Worm (Caenorhabditis elegans): ENCODE results near the gene tbx-9.
"Not testable (repeated sequence)": the region's sequence is repeated elsewhere in the genome, so short reads cannot be mapped to it uniquely, and the experiment has no call there.

tbx-9 gene

DNA sequence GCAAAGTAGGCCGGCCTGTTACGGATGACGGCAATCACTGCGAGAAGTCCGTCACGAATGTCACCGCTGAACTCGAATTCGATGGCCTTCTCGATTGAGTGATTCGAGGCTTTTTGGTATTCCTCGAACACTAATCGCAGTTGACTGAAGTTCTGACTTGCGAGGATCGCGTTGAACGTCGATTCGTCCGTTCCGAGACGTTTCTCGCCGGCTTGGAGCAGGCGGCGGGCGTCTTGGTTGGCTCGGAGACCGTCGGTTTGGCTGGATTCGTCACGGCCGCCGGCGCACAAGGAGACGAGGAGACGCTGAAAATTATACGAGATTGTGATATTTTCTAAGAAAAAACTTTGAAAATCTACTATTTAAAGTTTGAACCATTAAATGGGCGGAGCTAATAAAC is 15.3 kb downstream of the tbx-9 start:
- TF ChIP-seq zip-4 (GFP tag; optimal IDR thresholded peaks at IDR 0.05) = no peak
- TF ChIP-seq fos-1 (tag; optimal IDR thresholded peaks at IDR 0.05) = no peak
- TF ChIP-seq unc-86 (tag; optimal IDR thresholded peaks at IDR 0.05) = no peak
- no peak for TF ChIP-seq nhr-84 (tag; optimal IDR thresholded peaks at IDR 0.05)
- no peak for TF ChIP-seq xbp-1 (tag; optimal IDR thresholded peaks at IDR 0.05)
- no peak for TF ChIP-seq egl-13 (tag; optimal IDR thresholded peaks at IDR 0.05)
- TF ChIP-seq mep-1 (tag; optimal IDR thresholded peaks at IDR 0.05) = no peak
- no peak for TF ChIP-seq C04F5.9 (tag; optimal IDR thresholded peaks at IDR 0.05)
- no peak for TF ChIP-seq ztf-11 (tag; optimal IDR thresholded peaks at IDR 0.05)
- TF ChIP-seq fkh-10 (GFP tag; optimal IDR thresholded peaks at IDR 0.05) = no peak
- TF ChIP-seq mdl-1 (tag; optimal IDR thresholded peaks at IDR 0.05) = no peak
- no peak for TF ChIP-seq nhr-76 (tag; optimal IDR thresholded peaks at IDR 0.05)
- no peak for TF ChIP-seq aha-1 (tag; optimal IDR thresholded peaks at IDR 0.05)
- TF ChIP-seq hlh-17 (GFP tag; optimal IDR thresholded peaks at IDR 0.05; ENCODE audit: borderline replicate concordance) = no peak
- no peak for TF ChIP-seq nhr-47 (tag; optimal IDR thresholded peaks at IDR 0.05)
- no peak for TF ChIP-seq nhr-77 (tag; optimal IDR thresholded peaks at IDR 0.05)
- TF ChIP-seq snu-23 (GFP tag; optimal IDR thresholded peaks at IDR 0.05) = no peak

DNA sequence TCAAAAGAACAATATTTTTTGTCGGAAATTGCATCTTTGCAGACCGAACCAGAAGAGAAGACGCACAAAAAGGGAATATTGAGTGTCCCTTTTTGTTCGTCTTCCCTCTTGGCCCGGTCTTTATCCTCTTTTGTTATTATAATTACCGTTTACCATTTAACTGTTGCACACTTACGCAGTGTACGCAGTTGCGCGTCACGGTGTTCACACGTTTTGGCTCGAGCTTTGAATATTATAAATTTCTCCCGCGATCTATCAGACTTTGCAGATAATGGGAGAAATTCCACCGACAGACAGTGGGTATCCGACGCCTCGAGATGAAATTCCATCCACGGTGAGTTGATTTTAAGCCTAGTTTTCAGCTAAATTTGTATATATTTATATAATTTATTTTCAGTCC is 20.9 kb downstream of the tbx-9 start, which contains the start of gene sas-7:
Gene sas-7, plus strand, starts transcription at position 232 of the 400 bp plus-strand sequence.
- no peak for TF ChIP-seq rnt-1 (tag; optimal IDR thresholded peaks at IDR 0.05)
- peak; percentile 35 to 81 for TF ChIP-seq lin-35 (GFP tag; optimal IDR thresholded peaks at IDR 0.05)
- TF ChIP-seq unc-30 (tag; optimal IDR thresholded peaks at IDR 0.05) = no peak
- peak; percentile 57 to 75 (median 65) for TF ChIP-seq dpl-1 (GFP tag; optimal IDR thresholded peaks at IDR 0.05)
- peak in 1 of 2 experiments; percentile 69 for TF ChIP-seq efl-1 (optimal IDR thresholded peaks at IDR 0.05)
- TF ChIP-seq efl-1 (GFP tag; optimal IDR thresholded peaks at IDR 0.05 in 1 of 2) = peak; percentile 78 to 97
- peak in 1 of 2 experiments; percentile 1 for TF ChIP-seq lsy-2 (tag; optimal IDR thresholded peaks at IDR 0.05)
- TF ChIP-seq blmp-1 (tag; optimal IDR thresholded peaks at IDR 0.05) = peak; percentile 22
- TF ChIP-seq pag-3 (tag; optimal IDR thresholded peaks at IDR 0.05; ENCODE audit: borderline replicate concordance, insufficient read depth) = no peak
- TF ChIP-seq F16B12.6 (tag; optimal IDR thresholded peaks at IDR 0.05) = peak; percentile 77

DNA sequence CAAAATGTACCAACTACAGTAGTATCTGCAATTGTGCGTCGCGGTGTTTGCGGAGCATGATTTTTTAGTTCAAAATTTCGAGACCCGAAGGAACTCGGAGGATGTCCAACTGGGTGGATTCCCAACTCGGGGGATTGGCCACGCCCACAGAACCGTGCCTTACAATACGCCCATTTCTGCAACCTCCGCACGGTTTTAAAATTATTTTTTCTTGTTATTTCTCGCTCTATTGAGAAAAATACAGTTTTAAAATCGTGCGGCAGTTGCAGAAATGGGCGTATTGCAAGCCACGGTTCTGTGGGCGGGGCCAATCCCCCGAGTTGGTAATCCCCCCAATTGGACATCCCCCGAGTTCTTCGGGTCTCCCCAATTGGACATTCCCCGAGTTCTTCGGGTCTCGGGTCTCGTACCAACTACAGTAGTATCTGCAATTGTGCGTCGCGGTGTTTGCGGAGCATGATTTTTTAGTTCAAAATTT is 21.4 kb downstream of the tbx-9 start:
- peak in 1 of 2 experiments; percentile 6 for TF ChIP-seq efl-1 (optimal IDR thresholded peaks at IDR 0.05)
- not testable (repeated sequence) for TF ChIP-seq efl-1 (GFP tag; optimal IDR thresholded peaks at IDR 0.05 in 1 of 2)

DNA sequence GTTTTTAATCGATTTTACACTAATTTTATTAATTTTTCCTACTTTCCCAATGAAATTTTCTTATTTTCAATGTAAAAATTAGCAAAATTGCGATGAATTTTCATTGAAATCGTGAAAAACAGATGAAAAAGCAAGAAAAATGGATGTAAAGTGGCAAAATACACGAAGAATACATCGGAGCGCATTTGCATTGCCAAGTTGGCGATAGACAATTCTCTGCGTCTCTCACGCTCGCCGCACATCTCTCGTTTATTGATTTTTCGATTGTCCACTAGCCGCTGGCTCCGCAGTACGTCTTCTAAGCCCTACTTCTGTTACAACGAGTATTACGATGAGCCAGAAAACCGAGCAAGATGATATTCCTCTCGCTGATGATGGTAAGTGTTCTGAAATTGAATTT is 22.9 kb downstream of the tbx-9 start, which contains the start of gene unc-69:
Gene unc-69, plus strand, starts transcription at position 185 of the 400 bp plus-strand sequence.
- no peak for TF ChIP-seq lin-13 (GFP tag; optimal IDR thresholded peaks at IDR 0.05)
- TF ChIP-seq irx-1 (tag; optimal IDR thresholded peaks at IDR 0.05) = peak; percentile 6
- peak; percentile 63 for TF ChIP-seq lin-15B (tag; optimal IDR thresholded peaks at IDR 0.05)
- peak; percentile 66 to 79 for TF ChIP-seq lsy-2 (tag; optimal IDR thresholded peaks at IDR 0.05)
- no peak for TF ChIP-seq ztf-4 (tag; optimal IDR thresholded peaks at IDR 0.05)
- TF ChIP-seq nhr-19 (GFP tag; conservative IDR thresholded peaks at IDR 0.05) = peak; percentile 48
- peak; percentile 11 to 79 (median 43) for TF ChIP-seq ceh-82 (tag; optimal IDR thresholded peaks at IDR 0.05)
- no peak for TF ChIP-seq zip-4 (GFP tag; optimal IDR thresholded peaks at IDR 0.05)
- TF ChIP-seq lir-3 (tag; optimal IDR thresholded peaks at IDR 0.05; ENCODE audit: poor library complexity) = no peak
- TF ChIP-seq rnt-1 (tag; optimal IDR thresholded peaks at IDR 0.05) = peak; percentile 59
- TF ChIP-seq xbp-1 (tag; optimal IDR thresholded peaks at IDR 0.05) = peak; percentile 85
- no peak for TF ChIP-seq fkh-4 (tag; optimal IDR thresholded peaks at IDR 0.05; ENCODE audit: borderline replicate concordance)
- TF ChIP-seq unc-86 (tag; optimal IDR thresholded peaks at IDR 0.05) = peak; percentile 61
- TF ChIP-seq sox-4 (tag; optimal IDR thresholded peaks at IDR 0.05) = no peak
- TF ChIP-seq snpc-4 (tag; optimal IDR thresholded peaks at IDR 0.05) = peak; percentile 31
- no peak for TF ChIP-seq elt-2 (tag; optimal IDR thresholded peaks at IDR 0.05)
- TF ChIP-seq C16A3.4 (tag; optimal IDR thresholded peaks at IDR 0.05) = peak; percentile 0
- TF ChIP-seq egl-13 (tag; optimal IDR thresholded peaks at IDR 0.05) = peak; percentile 33
- peak; percentile 52 for TF ChIP-seq F16B12.6 (tag; optimal IDR thresholded peaks at IDR 0.05)
- TF ChIP-seq efl-1 (optimal IDR thresholded peaks at IDR 0.05) = peak; percentile 77 to 78
- peak; percentile 67 to 96 for TF ChIP-seq efl-1 (GFP tag; optimal IDR thresholded peaks at IDR 0.05 in 1 of 2)
- TF ChIP-seq ceh-90 (tag; optimal IDR thresholded peaks at IDR 0.05) = no peak
- TF ChIP-seq nhr-71 (tag; optimal IDR thresholded peaks at IDR 0.05) = peak; percentile 70
- no peak for TF ChIP-seq zag-1 (tag; optimal IDR thresholded peaks at IDR 0.05)
- TF ChIP-seq nhr-85 (tag) = peak; percentile 78
- no peak for TF ChIP-seq nhr-77 (tag; optimal IDR thresholded peaks at IDR 0.05)
- TF ChIP-seq tbx-2 (tag; optimal IDR thresholded peaks at IDR 0.05) = peak; percentile 65
- peak; percentile 63 for TF ChIP-seq swsn-7 (tag; optimal IDR thresholded peaks at IDR 0.05)
- no peak for TF ChIP-seq hlh-17 (GFP tag; optimal IDR thresholded peaks at IDR 0.05; ENCODE audit: borderline replicate concordance)
- TF ChIP-seq nhr-76 (tag; optimal IDR thresholded peaks at IDR 0.05) = no peak
- no peak for TF ChIP-seq fos-1 (tag; optimal IDR thresholded peaks at IDR 0.05)
- no peak for TF ChIP-seq unc-62 (GFP tag; optimal IDR thresholded peaks at IDR 0.05)
